Worm (Caenorhabditis elegans): ENCODE measurements around the gene capa-1.

ce11 chrX:5930822-5931221, 11.6 kb downstream of the capa-1 start, which contains the start of gene egl-6:
- TF ChIP-seq ekl-4 (GFP tag; IDR thresholded peaks at IDR 0.05) (no peak), efl-1 (GFP tag; optimal IDR thresholded peaks at IDR 0.05) (no peak), ztf-28 (GFP tag; IDR thresholded peaks at IDR 0.05) (no peak), Y67H2A.10 (GFP tag; conservative IDR thresholded peaks at IDR 0.05) (no peak), lin-35 (GFP tag; optimal IDR thresholded peaks at IDR 0.05) (no peak), him-1 (tag; optimal IDR thresholded peaks at IDR 0.05) (no peak), atf-7 (tag; optimal IDR thresholded peaks at IDR 0.05) (no peak), F33H1.4 (GFP tag; IDR thresholded peaks at IDR 0.05) (no peak), ets-4 (GFP tag; optimal IDR thresholded peaks at IDR 0.05) (no peak), egl-18 (GFP tag; IDR thresholded peaks at IDR 0.05) (no peak), sdz-38 (tag; optimal IDR thresholded peaks at IDR 0.05) (no peak), nfya-1 (tag; optimal IDR thresholded peaks at IDR 0.05; ENCODE audit: borderline replicate concordance, insufficient read depth) (no peak), Y79H2A.3 (GFP tag; conservative IDR thresholded peaks at IDR 0.05) (no peak), unc-62 (GFP tag; optimal IDR thresholded peaks at IDR 0.05) (no peak)

Data from whole organism, young adult.